Worm (Caenorhabditis elegans) whole organism, young adult: Measurements from ENCODE around the gene nccd-1.
A peak's percentile ranks its signal among the peaks of the same experiment; 100 is the strongest.

Experiments used
- B0019.2 ChIP-seq: fragments of 200-800 bp; sonication (Bioruptor generic); conservative IDR thresholded peaks from 2 replicates; pipeline ENCODE4 v1.3.6; 2022; ENCODE audit warnings: missing genetic modification reagents, missing genetic modification characterization, missing compliant biosample characterization
- B0336.3 ChIP-seq: fragments of 200-800 bp; sonication (Bioruptor generic); IDR thresholded peaks from 2 replicates; pipeline ENCODE4 v1.3.6; 2022; ENCODE audit warnings: missing genetic modification characterization, missing compliant biosample characterization
- C17E4.6 ChIP-seq: fragments of 200-800 bp; sonication (Bioruptor generic); IDR thresholded peaks from 2 replicates; pipeline ENCODE4 v1.3.6; 2022; ENCODE audit warnings: missing genetic modification reagents, missing genetic modification characterization, missing compliant biosample characterization
- D2030.7 ChIP-seq: fragments of 200-800 bp; sonication (Bioruptor generic); IDR thresholded peaks from 2 replicates; pipeline ENCODE4 v1.3.6; 2022; ENCODE audit warnings: missing genetic modification reagents, missing genetic modification characterization, missing compliant biosample characterization
- F33H1.4 ChIP-seq: fragments of 200-800 bp; sonication (Bioruptor generic); IDR thresholded peaks from 2 replicates; pipeline ENCODE4 v1.3.6; 2022; ENCODE audit warnings: missing genetic modification reagents, missing genetic modification characterization, missing compliant biosample characterization
- F49E8.2 ChIP-seq: sonication (generic microtip); optimal IDR thresholded peaks from 3 replicates; lab custom pipeline; 2017; ENCODE audit warnings: missing genetic modification characterization, mild to moderate bottlenecking, missing compliant biosample characterization, antibody characterized with exemption, moderate library complexity; ENCODE audit not compliant: insufficient read depth
- F52B5.7 ChIP-seq: sonication (generic microtip); optimal IDR thresholded peaks from 2 replicates; lab custom pipeline; 2016; ENCODE audit warnings: mild to moderate bottlenecking, missing genetic modification characterization, missing compliant biosample characterization
- F55B11.4 ChIP-seq: sonication (generic microtip); optimal IDR thresholded peaks from 2 replicates; lab custom pipeline; 2016; ENCODE audit warnings: missing compliant biosample characterization, missing genetic modification characterization, borderline replicate concordance; ENCODE audit not compliant: insufficient read depth
- F57A8.1 ChIP-seq: fragments of 200-800 bp; sonication (Bioruptor generic); optimal IDR thresholded peaks from 2 replicates; lab custom pipeline; 2018; ENCODE audit warnings: mild to moderate bottlenecking, missing genetic modification characterization, moderate library complexity, missing compliant biosample characterization
- T07F8.4 ChIP-seq: sonication (generic microtip); optimal IDR thresholded peaks from 2 replicates; lab custom pipeline; 2016; ENCODE audit warnings: mild to moderate bottlenecking, missing genetic modification characterization, moderate library complexity, missing compliant biosample characterization
- T26A5.8 ChIP-seq: sonication (generic microtip); optimal IDR thresholded peaks from 2 replicates; lab custom pipeline; 2016; ENCODE audit warnings: missing genetic modification characterization, missing compliant biosample characterization
- Y95B8A.8 ChIP-seq: fragments of 200-800 bp; sonication (Bioruptor generic); IDR thresholded peaks from 2 replicates; pipeline ENCODE4 v1.3.6; 2022; ENCODE audit warnings: missing genetic modification reagents, missing genetic modification characterization, missing compliant biosample characterization
- athp-1 ChIP-seq: sonication (generic microtip); optimal IDR thresholded peaks from 2 replicates; lab custom pipeline; 2017; ENCODE audit warnings: mild to moderate bottlenecking, missing genetic modification characterization, missing compliant biosample characterization
- ccch-3 ChIP-seq: fragments of 200-800 bp; sonication (Bioruptor generic); optimal IDR thresholded peaks from 2 replicates; lab custom pipeline; 2018; ENCODE audit warnings: mild to moderate bottlenecking, missing genetic modification characterization, missing compliant biosample characterization
- ceh-100 ChIP-seq: fragments of 200-800 bp; sonication (Bioruptor generic); IDR thresholded peaks from 2 replicates; pipeline ENCODE4 v1.3.6; 2022; ENCODE audit warnings: missing genetic modification reagents, missing genetic modification characterization, missing compliant biosample characterization
- ceh-58 ChIP-seq: fragments of 200-800 bp; sonication (Bioruptor generic); IDR thresholded peaks from 2 replicates; pipeline ENCODE4 v1.3.6; 2022; ENCODE audit warnings: missing genetic modification characterization, missing compliant biosample characterization
- dpl-1 ChIP-seq: fragments of 150-350 bp; optimal IDR thresholded peaks from 2 replicates; lab custom pipeline; 2014; ENCODE audit warnings: missing biosample characterization, missing genetic modification reagents, missing genetic modification characterization
- egl-44 ChIP-seq: fragments of 200-800 bp; sonication (Bioruptor generic); IDR thresholded peaks from 2 replicates; pipeline ENCODE4 v1.3.6; 2022; ENCODE audit warnings: missing genetic modification reagents, missing genetic modification characterization, missing compliant biosample characterization
- gei-17 ChIP-seq: fragments of 200-800 bp; sonication (Bioruptor generic); optimal IDR thresholded peaks from 2 replicates; lab custom pipeline; 2018; ENCODE audit warnings: mild to moderate bottlenecking, missing genetic modification characterization, missing compliant biosample characterization
- hmg-1.2 ChIP-seq: fragments of 200-800 bp; sonication (Bioruptor generic); IDR thresholded peaks from 2 replicates; pipeline ENCODE4 v1.3.6; 2022; ENCODE audit warnings: missing genetic modification reagents, missing genetic modification characterization, missing compliant biosample characterization
- hmg-20 ChIP-seq: fragments of 200-800 bp; sonication (Bioruptor generic); IDR thresholded peaks from 2 replicates; pipeline ENCODE4 v1.3.6; 2022; ENCODE audit warnings: missing genetic modification reagents, missing genetic modification characterization, missing compliant biosample characterization
- hrde-1 ChIP-seq: sonication (generic microtip); optimal IDR thresholded peaks from 2 replicates; lab custom pipeline; 2016; ENCODE audit warnings: missing genetic modification characterization, mild to moderate bottlenecking, missing compliant biosample characterization, moderate library complexity, missing genotype, missing genetic modification reagents, borderline replicate concordance
- hsf-1 ChIP-seq: fragments of 200-800 bp; sonication (Bioruptor generic); IDR thresholded peaks from 2 replicates; pipeline ENCODE4 v1.3.6; 2022; ENCODE audit warnings: missing genetic modification reagents, missing genetic modification characterization, missing compliant biosample characterization
- let-526 ChIP-seq: fragments of 200-800 bp; sonication (Bioruptor generic); IDR thresholded peaks from 2 replicates; pipeline ENCODE4 v1.3.6; 2022; ENCODE audit warnings: missing genetic modification reagents, missing genetic modification characterization, missing compliant biosample characterization
- lin-26 ChIP-seq: fragments of 200-800 bp; sonication (Bioruptor generic); IDR thresholded peaks from 2 replicates; pipeline ENCODE4 v1.3.6; 2022; ENCODE audit warnings: missing genetic modification reagents, missing genetic modification characterization, missing compliant biosample characterization
- lin-35 ChIP-seq, 3 experiments: fragments of 150-350 bp in 2 of 3; sonication (generic microtip) in 1 of 3; optimal IDR thresholded peaks; 2 replicates each; lab custom pipeline; 2014 to 2018; ENCODE audit warnings: missing biosample characterization in 3 of 3, missing genetic modification characterization in 3 of 3, missing genetic modification reagents in 3 of 3
- lir-1 ChIP-seq: fragments of 200-800 bp; sonication (Bioruptor generic); conservative IDR thresholded peaks from 2 replicates; pipeline ENCODE4 v1.3.6; 2022; ENCODE audit warnings: missing genetic modification reagents, missing genetic modification characterization, missing compliant biosample characterization
- lsl-1 ChIP-seq: fragments of 200-800 bp; sonication (Bioruptor generic); optimal IDR thresholded peaks from 2 replicates; lab custom pipeline; 2018; ENCODE audit warnings: mild to moderate bottlenecking, missing genetic modification characterization, moderate library complexity, missing compliant biosample characterization
- lsy-27 ChIP-seq: sonication (generic microtip); optimal IDR thresholded peaks from 2 replicates; lab custom pipeline; 2017; ENCODE audit warnings: missing genetic modification characterization, mild to moderate bottlenecking, missing compliant biosample characterization, antibody characterized with exemption, missing genotype, borderline replicate concordance; ENCODE audit not compliant: insufficient read depth
- madf-10 ChIP-seq: sonication (generic microtip); optimal IDR thresholded peaks from 2 replicates; lab custom pipeline; 2016; ENCODE audit warnings: mild to moderate bottlenecking, missing genetic modification characterization, missing compliant biosample characterization
- madf-3 ChIP-seq: fragments of 200-800 bp; sonication (Bioruptor generic); IDR thresholded peaks from 2 replicates; pipeline ENCODE4 v1.3.6; 2022; ENCODE audit warnings: missing genetic modification reagents, missing genetic modification characterization, missing compliant biosample characterization
- madf-6 ChIP-seq: fragments of 200-800 bp; sonication (Bioruptor generic); IDR thresholded peaks from 2 replicates; pipeline ENCODE4 v1.3.6; 2022; ENCODE audit warnings: missing genetic modification reagents, missing genetic modification characterization, missing compliant biosample characterization
- mel-28 ChIP-seq: sonication (generic microtip); optimal IDR thresholded peaks from 2 replicates; lab custom pipeline; 2016; ENCODE audit warnings: borderline replicate concordance, mild to moderate bottlenecking, missing genetic modification characterization, missing compliant biosample characterization
- nhr-120 ChIP-seq: fragments of 200-800 bp; sonication (Bioruptor generic); IDR thresholded peaks from 2 replicates; pipeline ENCODE4 v1.3.6; 2022; ENCODE audit warnings: missing genetic modification characterization, missing compliant biosample characterization
- nhr-80 ChIP-seq: sonication (generic microtip); optimal IDR thresholded peaks from 2 replicates; lab custom pipeline; 2016; ENCODE audit warnings: missing genetic modification characterization, missing compliant biosample characterization
- pbrm-1 ChIP-seq: fragments of 200-800 bp; sonication (Bioruptor generic); IDR thresholded peaks from 2 replicates; pipeline ENCODE4 v1.3.6; 2022; ENCODE audit warnings: missing genetic modification reagents, missing genetic modification characterization, missing compliant biosample characterization
- rec-8 ChIP-seq, 2 experiments: sonication (generic microtip); optimal IDR thresholded peaks; 2 replicates each; lab custom pipeline; 2016; ENCODE audit warnings: mild to moderate bottlenecking in 2 of 2, missing genetic modification characterization in 2 of 2, missing genetic modification reagents in 2 of 2, missing genotype in 2 of 2, missing biosample characterization in 1 of 2, missing compliant biosample characterization in 1 of 2, moderate library complexity in 1 of 2
- rpc-1 ChIP-seq, 2 experiments: fragments of 150-350 bp in 1 of 2; sonication (generic microtip) in 1 of 2; optimal IDR thresholded peaks; 2 replicates each; lab custom pipeline; 2014 to 2018; ENCODE audit warnings: missing biosample characterization in 1 of 2, missing genetic modification characterization in 1 of 2, missing genetic modification reagents in 1 of 2, missing genotype in 1 of 2
- somi-1 ChIP-seq: fragments of 200-800 bp; sonication (Bioruptor generic); optimal IDR thresholded peaks from 2 replicates; lab custom pipeline; 2018; ENCODE audit warnings: mild to moderate bottlenecking, missing genetic modification characterization, missing compliant biosample characterization
- tbp1 ChIP-seq: fragments of 200-800 bp; sonication (Bioruptor generic); optimal IDR thresholded peaks from 2 replicates; lab custom pipeline; 2018; ENCODE audit warnings: mild to moderate bottlenecking, missing genetic modification characterization, missing compliant biosample characterization
- tlf-1 ChIP-seq: fragments of 200-800 bp; sonication (Bioruptor generic); optimal IDR thresholded peaks from 2 replicates; lab custom pipeline; 2018; ENCODE audit warnings: mild to moderate bottlenecking, missing genetic modification characterization, missing compliant biosample characterization
- zfh-2 ChIP-seq: fragments of 200-800 bp; sonication (Bioruptor generic); conservative IDR thresholded peaks from 2 replicates; pipeline ENCODE4 v1.3.6; 2022; ENCODE audit warnings: missing genetic modification reagents, missing genetic modification characterization, missing compliant biosample characterization
- ztf-22 ChIP-seq: fragments of 200-800 bp; sonication (Bioruptor generic); optimal IDR thresholded peaks from 2 replicates; lab custom pipeline; 2018; ENCODE audit warnings: mild to moderate bottlenecking, missing genetic modification characterization, moderate library complexity, missing compliant biosample characterization
- ztf-25 ChIP-seq: fragments of 200-800 bp; sonication (Bioruptor generic); IDR thresholded peaks from 2 replicates; pipeline ENCODE4 v1.3.6; 2022; ENCODE audit warnings: missing genetic modification reagents, missing genetic modification characterization, missing compliant biosample characterization

Gene nccd-1

ce11 chrIV:16988397-16988796, at the start of gene nccd-1:
nccd-1 (plus strand) TSS chrIV:16988697.
- TF ChIP-seq C17E4.6 (GFP tag; lab: Robert Waterston, UW), result no peak
- no peak for TF ChIP-seq Y95B8A.8
- TF ChIP-seq pbrm-1 (GFP tag; lab: Robert Waterston, UW), result no peak
- TF ChIP-seq let-526, result no peak
- TF ChIP-seq, all 124 proteins: peak for 0

DNA sequence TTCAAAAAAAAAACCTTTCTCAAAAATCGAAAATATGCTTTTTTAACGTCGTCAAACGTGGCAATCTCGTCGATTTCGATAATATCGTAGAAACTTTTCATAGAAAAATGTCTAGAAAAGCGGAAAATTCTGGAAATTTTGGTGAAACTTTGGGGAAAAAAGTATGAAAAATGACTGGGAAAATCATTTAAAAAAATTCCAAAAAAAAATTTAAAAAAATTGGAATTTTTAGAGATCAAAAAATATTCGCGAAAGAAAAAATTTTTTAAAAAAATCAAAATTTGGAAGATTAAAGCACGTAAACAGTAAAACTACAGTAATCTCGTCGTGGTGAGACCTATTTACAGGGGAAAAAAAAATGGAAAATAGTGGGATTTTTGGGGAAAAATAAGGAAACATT, 49.5 kb upstream of the nccd-1 start, which contains the start of gene Y116A8C.10:
TSS of gene Y116A8C.10 (minus strand) at position 101 of the 400 bp plus-strand sequence.
- TF ChIP-seq nhr-120 (no peak), F55B11.4 (tag; lab: Kevin White, UChicago) (no peak), madf-6 (GFP tag; lab: Robert Waterston, UW) (no peak)
- TF ChIP-seq, all 124 proteins: peak for 0

ce11 chrIV:16946746-16947145, 41.8 kb upstream of the nccd-1 start, which contains the start of the genes Y116A8C.9 and arf-6:
Y116A8C.9 (minus strand) TSS chrIV:16946800.
arf-6 (plus strand) TSS chrIV:16947120.
- TF ChIP-seq lin-35 (GFP tag; optimal IDR thresholded peaks at IDR 0.05; lab: Kevin White, UChicago) (peak in 1 of 3 experiments; percentile 37), T07F8.4 (tag; lab: Kevin White, UChicago) (no peak), C17E4.6 (GFP tag; lab: Robert Waterston, UW) (no peak; the same call in 1 of the 2 replicates), B0336.3 (no peak), rec-8 (tag; optimal IDR thresholded peaks at IDR 0.05; lab: Kevin White, UChicago) (peak in 1 of 2 experiments; percentile 1), lir-1 (GFP tag; lab: Robert Waterston, UW) (no peak), lsl-1 (GFP tag; lab: Kevin White, UChicago) (peak; percentile 5), nhr-80 (tag; lab: Kevin White, UChicago) (no peak), tbp1 (peak; percentile 55), egl-44 (GFP tag; lab: Robert Waterston, UW) (no peak), F33H1.4 (GFP tag; lab: Robert Waterston, UW) (no peak), hrde-1 (no peak), D2030.7 (GFP tag; lab: Robert Waterston, UW) (no peak), tlf-1 (GFP tag; lab: Kevin White, UChicago) (no peak), ceh-100 (GFP tag; lab: Robert Waterston, UW) (peak; percentile 87), zfh-2 (GFP tag; lab: Robert Waterston, UW) (no peak), athp-1 (tag; lab: Kevin White, UChicago) (peak; percentile 70), lin-26 (GFP tag; lab: Robert Waterston, UW) (no peak), madf-10 (tag; lab: Kevin White, UChicago) (peak; percentile 2), ccch-3 (no peak), ztf-22 (GFP tag; lab: Kevin White, UChicago) (no peak), B0019.2 (GFP tag; lab: Robert Waterston, UW) (no peak), rpc-1 (optimal IDR thresholded peaks at IDR 0.05; lab: Kevin White, UChicago) (peak; percentile 42), rpc-1 (tag; optimal IDR thresholded peaks at IDR 0.05; lab: Kevin White, UChicago) (no peak), hsf-1 (GFP tag; lab: Robert Waterston, UW) (no peak), gei-17 (no peak), mel-28 (tag; lab: Kevin White, UChicago) (no peak), madf-6 (GFP tag; lab: Robert Waterston, UW) (peak; percentile 56; the same call in 1 of the 2 replicates), T26A5.8 (no peak), F49E8.2 (peak; percentile 76), somi-1 (GFP tag; lab: Kevin White, UChicago) (no peak), ceh-58 (GFP tag; lab: Robert Waterston, UW) (no peak), F52B5.7 (tag; lab: Kevin White, UChicago) (no peak), hmg-20 (GFP tag; lab: Robert Waterston, UW) (no peak), ztf-25 (GFP tag; lab: Robert Waterston, UW) (no peak), lsy-27 (tag; lab: Kevin White, UChicago) (no peak), F57A8.1 (GFP tag; lab: Kevin White, UChicago) (no peak), hmg-1.2 (GFP tag; lab: Robert Waterston, UW) (0 out of 2 replicates have a peak, but pooled peaks have one; percentile 18), madf-3 (GFP tag; lab: Robert Waterston, UW) (0 out of 2 replicates have a peak, but pooled peaks have one; percentile 55), dpl-1 (GFP tag; lab: Kevin White, UChicago) (no peak)
